Worm (Caenorhabditis elegans) whole organism, young adult: ENCODE results near the gene sbsp-1.

ENCODE experiments used
- ama-1 ChIP-seq, 3 experiments: fragments of 150-350 bp in 1 of 3; sonication (generic microtip) in 2 of 3; optimal IDR thresholded peaks; 2 replicates each; lab custom pipeline; 2014 to 2018; ENCODE audit warnings: missing biosample characterization in 2 of 3, missing genetic modification characterization in 2 of 3, missing genetic modification reagents in 2 of 3
- cebp-2 ChIP-seq: fragments of 200-800 bp; sonication (Bioruptor generic); IDR thresholded peaks from 2 replicates; pipeline ENCODE4 v1.3.6; 2022; ENCODE audit warnings: missing genetic modification characterization, missing compliant biosample characterization
- ceh-58 ChIP-seq: fragments of 200-800 bp; sonication (Bioruptor generic); IDR thresholded peaks from 2 replicates; pipeline ENCODE4 v1.3.6; 2022; ENCODE audit warnings: missing genetic modification characterization, missing compliant biosample characterization
- dox-1 ChIP-seq: fragments of 200-800 bp; sonication (Bioruptor generic); IDR thresholded peaks from 2 replicates; pipeline ENCODE4 v1.3.6; 2022; ENCODE audit warnings: missing genetic modification reagents, missing genetic modification characterization, missing compliant biosample characterization
- him-1 ChIP-seq: sonication (generic microtip); optimal IDR thresholded peaks from 2 replicates; lab custom pipeline; 2016; ENCODE audit warnings: missing genotype, missing genetic modification reagents, missing genetic modification characterization, missing compliant biosample characterization
- let-607 ChIP-seq, 2 experiments: fragments of 200-800 bp in 1 of 2; sonication (Bioruptor generic) in 1 of 2; sonication (generic microtip) in 1 of 2; optimal IDR thresholded peaks; 2 replicates each; lab custom pipeline; 2016 to 2018; ENCODE audit warnings: mild to moderate bottlenecking in 2 of 2, missing compliant biosample characterization in 2 of 2, missing genetic modification characterization in 2 of 2, moderate library complexity in 2 of 2, missing genotype in 1 of 2
- mxl-1 ChIP-seq: sonication (generic microtip); optimal IDR thresholded peaks from 2 replicates; lab custom pipeline; 2016; ENCODE audit warnings: missing genetic modification characterization, missing compliant biosample characterization
- pha-4 ChIP-seq: fragments of 150-350 bp; sonication (generic microtip); optimal IDR thresholded peaks from 2 replicates; lab custom pipeline; 2014; ENCODE audit warnings: missing biosample characterization, missing genetic modification reagents, missing genetic modification characterization
- tbx-9 ChIP-seq: sonication (generic microtip); optimal IDR thresholded peaks from 2 replicates; lab custom pipeline; 2016; ENCODE audit warnings: borderline replicate concordance, missing genetic modification characterization, inconsistent platforms, missing compliant biosample characterization
- unc-130 ChIP-seq: sonication (generic microtip); optimal IDR thresholded peaks from 2 replicates; lab custom pipeline; 2016; ENCODE audit warnings: missing genetic modification reagents, missing genetic modification characterization, missing compliant biosample characterization

- TF ChIP-seq unc-130: no peak
- TF ChIP-seq ama-1 (optimal IDR thresholded peaks at IDR 0.05; lab: Kevin White, UChicago): no peak
- no peak for TF ChIP-seq ama-1 (GFP tag; optimal IDR thresholded peaks at IDR 0.05; lab: Kevin White, UChicago)
- TF ChIP-seq tbx-9 (tag; lab: Kevin White, UChicago): no peak
- no peak for TF ChIP-seq mxl-1 (tag; lab: Kevin White, UChicago)
- no peak for TF ChIP-seq let-607 (tag; optimal IDR thresholded peaks at IDR 0.05; lab: Kevin White, UChicago)
- TF ChIP-seq cebp-2 (GFP tag; lab: Robert Waterston, UW): no peak
- no peak for TF ChIP-seq pha-4
- TF ChIP-seq him-1 (tag; lab: Kevin White, UChicago): no peak
- TF ChIP-seq ceh-58 (GFP tag; lab: Robert Waterston, UW): no peak
- no peak for TF ChIP-seq dox-1
These were observed 25.2 kb downstream of the sbsp-1 start, which contains the start of gene oxi-1 for ce11 chrIII:10857984-10858383.
